Fruit fly (Drosophila melanogaster): ENCODE measurements around the gene Srrm234.

The Srrm234 gene

DNA sequence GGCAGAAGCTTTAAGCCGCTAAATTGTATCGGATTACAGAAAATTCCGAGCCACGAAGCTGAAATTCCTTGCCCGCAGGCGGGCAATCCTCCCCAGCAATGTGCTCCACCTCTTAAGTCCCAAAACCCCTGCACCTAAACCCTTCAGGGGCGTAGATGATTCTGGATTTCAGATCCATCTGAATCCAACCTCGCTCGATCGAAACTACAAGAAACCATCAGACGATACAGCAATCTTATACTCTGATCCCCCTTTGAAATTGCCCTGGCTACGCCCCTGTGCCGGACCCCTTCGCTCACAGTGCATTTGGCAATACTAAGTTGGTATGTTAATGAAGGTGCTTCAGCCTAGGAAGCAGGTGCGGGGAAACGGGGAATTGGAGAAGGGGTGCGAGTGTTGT is 18.2 kb upstream of the Srrm234 start (continued):
- TF ChIP-seq eg (GFP tag; IDR thresholded peaks at IDR 0.05) (peak; percentile 62), salr (GFP tag; optimal IDR thresholded peaks at IDR 0.05) (peak; percentile 30 to 41), CG32006 (GFP tag; optimal IDR thresholded peaks at IDR 0.05) (peak; percentile 36), esn (GFP tag; optimal IDR thresholded peaks at IDR 0.05) (peak; percentile 72), CG16779 (tag; optimal IDR thresholded peaks at IDR 0.05) (no peak), CG3919 (GFP tag; optimal IDR thresholded peaks at IDR 0.05) (peak; percentile 58), CG7368 (GFP tag; optimal IDR thresholded peaks at IDR 0.05) (peak; percentile 46), CG11762 (GFP tag; optimal IDR thresholded peaks at IDR 0.05; ENCODE audit: insufficient read depth) (peak; percentile 9), fd85E (GFP tag; optimal IDR thresholded peaks at IDR 0.05) (no peak), CG6854 (GFP tag; optimal IDR thresholded peaks at IDR 0.05) (no peak), acj6 (GFP tag; optimal IDR thresholded peaks at IDR 0.05) (peak; percentile 47), CG11294 (GFP tag; IDR thresholded peaks at IDR 0.05) (0 out of 2 replicates have a peak, but pooled peaks have one; percentile 17)

DNA sequence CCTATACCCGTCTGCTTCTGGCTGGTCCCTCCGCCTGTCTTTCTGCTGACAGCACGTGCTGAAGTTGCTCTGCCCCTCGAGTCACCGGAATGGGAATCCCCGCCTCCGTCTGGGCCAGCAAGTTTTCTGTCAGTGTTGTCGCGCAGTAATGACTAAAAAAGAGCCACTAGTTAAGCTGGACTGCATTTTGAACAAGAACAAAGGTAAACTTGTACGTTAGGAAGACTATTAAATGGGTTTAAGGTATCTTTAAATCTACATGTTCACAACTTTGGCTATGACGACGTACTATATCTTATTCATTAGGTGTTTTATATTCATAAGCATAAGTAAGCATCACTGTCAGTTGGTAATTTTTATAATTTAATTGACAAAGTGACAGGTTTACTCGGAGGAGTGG is 14.5 kb upstream of the Srrm234 start:
- peak; percentile 17 for TF ChIP-seq achi (GFP tag; optimal IDR thresholded peaks at IDR 0.05)
- no peak for TF ChIP-seq salr (GFP tag; optimal IDR thresholded peaks at IDR 0.05)
- no peak for TF ChIP-seq Eip75B (GFP tag; optimal IDR thresholded peaks at IDR 0.05)
- TF ChIP-seq CG9139 (GFP tag; optimal IDR thresholded peaks at IDR 0.05) = no peak
- TF ChIP-seq Eip93F (GFP tag; optimal IDR thresholded peaks at IDR 0.05) = no peak
- peak; percentile 62 for TF ChIP-seq svp (GFP tag)
- TF ChIP-seq CG6854 (GFP tag; optimal IDR thresholded peaks at IDR 0.05) = no peak
- no peak for TF ChIP-seq CG31627 (GFP tag; optimal IDR thresholded peaks at IDR 0.05)
- TF ChIP-seq CG11902 (GFP tag; optimal IDR thresholded peaks at IDR 0.05) = peak; percentile 2
- TF ChIP-seq CG8319 (GFP tag; optimal IDR thresholded peaks at IDR 0.05) = no peak
- TF ChIP-seq CG1621 (tag; optimal IDR thresholded peaks at IDR 0.05) = peak; percentile 12
- 0 out of 3 replicates have a peak, but pooled peaks have one; percentile 21 for TF ChIP-seq CG8119 (GFP tag; IDR thresholded peaks at IDR 0.05)
- no peak for TF ChIP-seq Blimp-1 (GFP tag; optimal IDR thresholded peaks at IDR 0.05)
- TF ChIP-seq net (GFP tag; optimal IDR thresholded peaks at IDR 0.05) = no peak
- TF ChIP-seq Sox14 (GFP tag; optimal IDR thresholded peaks at IDR 0.05) = peak; percentile 8
- TF ChIP-seq dsx (GFP tag; optimal IDR thresholded peaks at IDR 0.05; ENCODE audit: poor library complexity, severe bottlenecking) = peak; percentile 44
- peak; percentile 6 for TF ChIP-seq CG10631 (GFP tag; optimal IDR thresholded peaks at IDR 0.05)
- no peak for TF ChIP-seq CG16779 (tag; optimal IDR thresholded peaks at IDR 0.05)
- no peak for TF ChIP-seq CG11762 (GFP tag; optimal IDR thresholded peaks at IDR 0.05; ENCODE audit: insufficient read depth)
- 0 out of 3 replicates have a peak, but pooled peaks have one; percentile 43 for TF ChIP-seq CG6163 (GFP tag; IDR thresholded peaks at IDR 0.05)
- TF ChIP-seq acj6 (GFP tag; optimal IDR thresholded peaks at IDR 0.05) = peak; percentile 3
- no peak for TF ChIP-seq dac (GFP tag; optimal IDR thresholded peaks at IDR 0.05)
- no peak for TF ChIP-seq Hr4 (GFP tag; optimal IDR thresholded peaks at IDR 0.05)
- TF ChIP-seq CG10669 (GFP tag; optimal IDR thresholded peaks at IDR 0.05) = peak; percentile 28
- no peak for TF ChIP-seq Smox (GFP tag; optimal IDR thresholded peaks at IDR 0.05)
- TF ChIP-seq CG7368 (GFP tag; optimal IDR thresholded peaks at IDR 0.05) = no peak
- no peak for TF ChIP-seq CG15336 (GFP tag; IDR thresholded peaks at IDR 0.05)
- TF ChIP-seq CG11294 (GFP tag; IDR thresholded peaks at IDR 0.05) = no peak
- TF ChIP-seq CG3032 (tag; optimal IDR thresholded peaks at IDR 0.05) = peak; percentile 38
- TF ChIP-seq CG6808 (GFP tag; optimal IDR thresholded peaks at IDR 0.05) = peak; percentile 57
- peak; percentile 15 for TF ChIP-seq spab (GFP tag; optimal IDR thresholded peaks at IDR 0.05)
- TF ChIP-seq ss (GFP tag; optimal IDR thresholded peaks at IDR 0.05) = peak; percentile 23 to 56
- no peak for TF ChIP-seq topi (GFP tag; optimal IDR thresholded peaks at IDR 0.05)
- TF ChIP-seq CG32006 (GFP tag; optimal IDR thresholded peaks at IDR 0.05) = no peak
- TF ChIP-seq Eip78C (GFP tag) = peak; percentile 78
- TF ChIP-seq esn (GFP tag; optimal IDR thresholded peaks at IDR 0.05) = no peak
- no peak for TF ChIP-seq CG6792 (GFP tag; optimal IDR thresholded peaks at IDR 0.05)
- no peak for TF ChIP-seq Ets21C (GFP tag; optimal IDR thresholded peaks at IDR 0.05)
- peak; percentile 26 for TF ChIP-seq CG3919 (GFP tag; optimal IDR thresholded peaks at IDR 0.05)
- no peak for TF ChIP-seq OdsH (GFP tag; optimal IDR thresholded peaks at IDR 0.05)
- no peak for TF ChIP-seq Sox102F (GFP tag; optimal IDR thresholded peaks at IDR 0.05)
- peak; percentile 24 for TF ChIP-seq pdm3 (GFP tag; optimal IDR thresholded peaks at IDR 0.05)
- TF ChIP-seq Ets96B (tag; optimal IDR thresholded peaks at IDR 0.05) = peak; percentile 47
- TF ChIP-seq fd59A (GFP tag; optimal IDR thresholded peaks at IDR 0.05) = no peak
- TF ChIP-seq CG6276 (GFP tag; optimal IDR thresholded peaks at IDR 0.05) = no peak
- TF ChIP-seq Hr38 (GFP tag; optimal IDR thresholded peaks at IDR 0.05) = no peak
